Worm (Caenorhabditis elegans) whole organism, mixed stage, embryonic: ENCODE data around the gene cox-6C.

ENCODE experiments used
- M03D4.4 ChIP-seq: sonication (generic microtip); optimal IDR thresholded peaks from 2 replicates; lab custom pipeline; 2017; ENCODE audit warnings: mild to moderate bottlenecking, missing genetic modification characterization, missing compliant biosample characterization
- bed-3 ChIP-seq: fragments of 200-800 bp; sonication (Bioruptor generic); optimal IDR thresholded peaks from 3 replicates; lab custom pipeline; 2018; ENCODE audit warnings: mild to moderate bottlenecking, missing genetic modification characterization, moderate library complexity, missing compliant biosample characterization
- blmp-1 ChIP-seq: fragments of 150-350 bp; optimal IDR thresholded peaks from 2 replicates; lab custom pipeline; 2014; ENCODE audit warnings: missing biosample characterization, missing genetic modification characterization
- ceh-39 ChIP-seq: fragments of 150-350 bp; optimal IDR thresholded peaks from 2 replicates; lab custom pipeline; 2014; ENCODE audit warnings: missing biosample characterization, missing genetic modification characterization
- ceh-43 ChIP-seq: fragments of 200-800 bp; sonication (Bioruptor generic); optimal IDR thresholded peaks from 2 replicates; lab custom pipeline; 2018; ENCODE audit warnings: mild to moderate bottlenecking, missing genetic modification characterization, moderate library complexity, missing compliant biosample characterization
- ceh-83 ChIP-seq: fragments of 200-800 bp; sonication (Bioruptor generic); optimal IDR thresholded peaks from 2 replicates; lab custom pipeline; 2018; ENCODE audit warnings: mild to moderate bottlenecking, missing genetic modification characterization, missing compliant biosample characterization
- ces-1 ChIP-seq: fragments of 150-350 bp; optimal IDR thresholded peaks from 2 replicates; lab custom pipeline; 2014; ENCODE audit warnings: missing biosample characterization, missing genetic modification reagents, missing genetic modification characterization
- cnd-1 ChIP-seq: fragments of 200-800 bp; sonication (Bioruptor generic); optimal IDR thresholded peaks from 2 replicates; lab custom pipeline; 2018; ENCODE audit warnings: mild to moderate bottlenecking, missing genetic modification characterization, missing compliant biosample characterization
- drap-1 ChIP-seq: fragments of 200-800 bp; sonication (Bioruptor generic); optimal IDR thresholded peaks from 3 replicates; lab custom pipeline; 2018; ENCODE audit warnings: mild to moderate bottlenecking, missing genetic modification characterization, missing compliant biosample characterization
- elt-3 ChIP-seq: fragments of 150-350 bp; optimal IDR thresholded peaks from 2 replicates; lab custom pipeline; 2014; ENCODE audit warnings: missing biosample characterization, missing genetic modification characterization
- flh-1 ChIP-seq: fragments of 200-800 bp; sonication (Bioruptor generic); optimal IDR thresholded peaks from 2 replicates; lab custom pipeline; 2018; ENCODE audit warnings: mild to moderate bottlenecking, missing genetic modification characterization, moderate library complexity, missing compliant biosample characterization
- ham-2 ChIP-seq: fragments of 200-800 bp; sonication (Bioruptor generic); optimal IDR thresholded peaks from 2 replicates; lab custom pipeline; 2018; ENCODE audit warnings: mild to moderate bottlenecking, missing genetic modification characterization, missing compliant biosample characterization
- hlh-1 ChIP-seq: fragments of 150-350 bp; optimal IDR thresholded peaks from 2 replicates; lab custom pipeline; 2014; ENCODE audit warnings: missing biosample characterization, missing genetic modification reagents, missing genetic modification characterization
- lin-13 ChIP-seq: fragments of 150-350 bp; optimal IDR thresholded peaks from 2 replicates; lab custom pipeline; 2014; ENCODE audit warnings: missing biosample characterization, missing genetic modification characterization
- lin-32 ChIP-seq: fragments of 200-800 bp; sonication (Bioruptor generic); optimal IDR thresholded peaks from 2 replicates; lab custom pipeline; 2018; ENCODE audit warnings: mild to moderate bottlenecking, missing genetic modification characterization, missing compliant biosample characterization
- lsy-2 ChIP-seq: fragments of 150-350 bp; optimal IDR thresholded peaks from 2 replicates; lab custom pipeline; 2014; ENCODE audit warnings: missing biosample characterization, missing genetic modification characterization
- mab-5 ChIP-seq: fragments of 150-350 bp; optimal IDR thresholded peaks from 2 replicates; lab custom pipeline; 2014; ENCODE audit warnings: missing biosample characterization, missing genetic modification characterization
- mep-1 ChIP-seq: fragments of 150-350 bp; optimal IDR thresholded peaks from 2 replicates; lab custom pipeline; 2017; ENCODE audit warnings: missing biosample characterization, missing genetic modification reagents, missing genetic modification characterization, inconsistent platforms
- mls-2 ChIP-seq: sonication (generic microtip); optimal IDR thresholded peaks from 2 replicates; lab custom pipeline; 2016; ENCODE audit warnings: mild to moderate bottlenecking, missing genetic modification characterization, moderate library complexity, missing compliant biosample characterization
- nhr-2 ChIP-seq: fragments of 150-350 bp; optimal IDR thresholded peaks from 2 replicates; lab custom pipeline; 2014; ENCODE audit warnings: missing biosample characterization, missing genetic modification characterization
- nhr-237 ChIP-seq: fragments of 150-350 bp; optimal IDR thresholded peaks from 2 replicates; lab custom pipeline; 2014; ENCODE audit warnings: missing biosample characterization, missing genetic modification characterization
- nhr-28 ChIP-seq: fragments of 150-350 bp; optimal IDR thresholded peaks from 2 replicates; lab custom pipeline; 2014; ENCODE audit warnings: missing biosample characterization, missing genetic modification characterization
- nhr-76 ChIP-seq: sonication (generic microtip); optimal IDR thresholded peaks from 2 replicates; lab custom pipeline; 2017; ENCODE audit warnings: missing biosample characterization, missing genetic modification characterization
- pha-4 ChIP-seq: fragments of 150-350 bp; optimal IDR thresholded peaks from 2 replicates; lab custom pipeline; 2018; ENCODE audit warnings: missing biosample characterization, missing genetic modification reagents, missing genetic modification characterization
- sem-2 ChIP-seq: fragments of 200-800 bp; sonication (Bioruptor generic); optimal IDR thresholded peaks from 2 replicates; lab custom pipeline; 2018; ENCODE audit warnings: mild to moderate bottlenecking, missing genetic modification characterization, missing compliant biosample characterization
- snpc-4 ChIP-seq: fragments of 150-350 bp; optimal IDR thresholded peaks from 2 replicates; lab custom pipeline; 2014; ENCODE audit warnings: missing biosample characterization, missing genetic modification characterization
- sptf-1 ChIP-seq: sonication (generic microtip); optimal IDR thresholded peaks from 2 replicates; lab custom pipeline; 2017; ENCODE audit warnings: mild to moderate bottlenecking, missing genetic modification characterization, moderate library complexity, missing compliant biosample characterization
- tbx-8 ChIP-seq: fragments of 200-800 bp; sonication (Bioruptor generic); optimal IDR thresholded peaks from 2 replicates; lab custom pipeline; 2018; ENCODE audit warnings: mild to moderate bottlenecking, missing genetic modification characterization, moderate library complexity, missing compliant biosample characterization
- unc-120 ChIP-seq: sonication (generic microtip); optimal IDR thresholded peaks from 2 replicates; lab custom pipeline; 2017; ENCODE audit warnings: missing genetic modification characterization, missing compliant biosample characterization; ENCODE audit not compliant: poor library complexity, severe bottlenecking
- unc-39 ChIP-seq: fragments of 150-350 bp; optimal IDR thresholded peaks from 2 replicates; lab custom pipeline; 2014; ENCODE audit warnings: missing biosample characterization, missing genetic modification characterization
- zip-8 ChIP-seq: fragments of 150-350 bp; optimal IDR thresholded peaks from 2 replicates; lab custom pipeline; 2014; ENCODE audit warnings: missing biosample characterization, missing genetic modification characterization
- ztf-11 ChIP-seq: fragments of 150-350 bp; optimal IDR thresholded peaks from 2 replicates; lab custom pipeline; 2014; ENCODE audit warnings: missing biosample characterization, missing genetic modification characterization

Gene cox-6C

DNA sequence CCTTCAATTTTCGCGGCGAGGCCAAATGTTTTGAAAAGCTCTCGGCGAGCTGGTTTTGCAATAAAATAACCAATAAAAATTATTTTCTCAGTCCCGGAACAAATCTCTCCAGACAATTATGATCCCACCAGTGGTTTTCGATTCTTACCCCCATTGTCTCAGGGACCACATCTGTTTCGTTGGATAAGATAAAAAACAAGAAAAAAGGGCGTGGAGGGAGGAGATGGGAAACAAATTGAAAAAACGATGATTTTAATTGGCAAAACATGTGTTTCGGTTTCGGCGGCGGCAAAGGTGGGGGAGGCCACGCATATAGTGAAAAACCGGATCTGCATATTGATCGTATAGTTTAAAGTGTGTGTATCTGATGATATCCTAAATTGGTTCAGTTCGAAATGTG is 45.6 kb upstream of the cox-6C start:
- TF ChIP-seq unc-120 (tag; lab: Kevin White, UChicago): no peak
- TF ChIP-seq lin-32 (GFP tag; lab: Kevin White, UChicago): no peak
- no peak for TF ChIP-seq hlh-1 (tag; lab: Kevin White, UChicago)
- TF ChIP-seq ceh-39 (tag; lab: Kevin White, UChicago): no peak
- TF ChIP-seq M03D4.4 (tag; lab: Kevin White, UChicago): no peak
- TF ChIP-seq zip-8 (tag; lab: Kevin White, UChicago): no peak
- no peak for TF ChIP-seq sem-2 (GFP tag; lab: Kevin White, UChicago)
- no peak for TF ChIP-seq ceh-43 (GFP tag; lab: Kevin White, UChicago)
- TF ChIP-seq snpc-4: no peak
- TF ChIP-seq lin-13: no peak
- no peak for TF ChIP-seq nhr-237 (tag; lab: Kevin White, UChicago)
- TF ChIP-seq mep-1 (tag; lab: Kevin White, UChicago): no peak
- TF ChIP-seq nhr-76 (tag; lab: Kevin White, UChicago): no peak
- no peak for TF ChIP-seq flh-1 (GFP tag; lab: Kevin White, UChicago)
- TF ChIP-seq pha-4 (tag; lab: Kevin White, UChicago): no peak
- TF ChIP-seq mls-2 (tag; lab: Kevin White, UChicago): no peak
- no peak for TF ChIP-seq ham-2 (GFP tag; lab: Kevin White, UChicago)
- TF ChIP-seq, all 35 proteins: peak for 0

DNA sequence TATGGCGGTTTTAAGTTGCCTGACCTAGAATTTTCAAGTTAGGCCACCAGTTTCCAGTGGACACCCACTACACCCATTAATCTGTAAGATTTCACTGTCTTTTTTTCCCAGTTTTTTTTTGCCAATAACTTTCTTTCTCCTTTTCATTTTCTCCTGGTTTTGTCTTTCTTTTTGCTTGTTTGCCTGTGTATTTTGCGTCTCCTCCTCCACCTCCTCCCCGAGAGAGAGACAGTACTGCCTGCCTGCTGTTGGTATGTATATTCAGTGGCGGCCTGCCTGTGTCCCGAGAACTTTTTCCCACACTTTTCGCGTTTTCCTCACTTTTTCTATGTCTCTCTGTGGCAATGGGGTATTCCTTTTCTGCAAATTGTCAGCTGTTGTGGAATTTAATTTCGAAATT is 45.1 kb upstream of the cox-6C start:
- no peak for TF ChIP-seq ces-1 (GFP tag; lab: Kevin White, UChicago)
- TF ChIP-seq mab-5 (tag; lab: Kevin White, UChicago): no peak
- TF ChIP-seq nhr-28: no peak
- TF ChIP-seq nhr-237 (tag; lab: Kevin White, UChicago): no peak
- no peak for TF ChIP-seq cnd-1 (tag; lab: Kevin White, UChicago)
- no peak for TF ChIP-seq mls-2 (tag; lab: Kevin White, UChicago)
- no peak for TF ChIP-seq zip-8 (tag; lab: Kevin White, UChicago)
- TF ChIP-seq elt-3 (tag; lab: Kevin White, UChicago): no peak
- TF ChIP-seq bed-3 (GFP tag; lab: Kevin White, UChicago): no peak
- TF ChIP-seq ceh-83: no peak
- TF ChIP-seq sem-2 (GFP tag; lab: Kevin White, UChicago): no peak
- TF ChIP-seq hlh-1 (tag; lab: Kevin White, UChicago): no peak
- TF ChIP-seq ceh-39 (tag; lab: Kevin White, UChicago): no peak
- no peak for TF ChIP-seq drap-1 (GFP tag; lab: Kevin White, UChicago)
- no peak for TF ChIP-seq lsy-2 (tag; lab: Kevin White, UChicago)
- no peak for TF ChIP-seq blmp-1 (tag; lab: Kevin White, UChicago)
- TF ChIP-seq ham-2 (GFP tag; lab: Kevin White, UChicago): no peak
- TF ChIP-seq snpc-4: no peak

- no peak for TF ChIP-seq snpc-4
- TF ChIP-seq lin-32 (GFP tag; lab: Kevin White, UChicago): no peak
- no peak for TF ChIP-seq bed-3 (GFP tag; lab: Kevin White, UChicago)
- no peak for TF ChIP-seq hlh-1 (tag; lab: Kevin White, UChicago)
- TF ChIP-seq lsy-2 (tag; lab: Kevin White, UChicago): no peak
- TF ChIP-seq unc-39 (tag; lab: Kevin White, UChicago): no peak
Observed at ce11 chrIV:82309-82708, 44.2 kb upstream of the cox-6C start.

ce11 chrIV:86744-87143 is 39.8 kb upstream of the cox-6C start:
- TF ChIP-seq ztf-11 (tag; lab: Kevin White, UChicago): no peak
- TF ChIP-seq sptf-1 (tag; lab: Kevin White, UChicago): no peak
- TF ChIP-seq nhr-2 (tag; lab: Kevin White, UChicago): no peak
- no peak for TF ChIP-seq mab-5 (tag; lab: Kevin White, UChicago)

DNA sequence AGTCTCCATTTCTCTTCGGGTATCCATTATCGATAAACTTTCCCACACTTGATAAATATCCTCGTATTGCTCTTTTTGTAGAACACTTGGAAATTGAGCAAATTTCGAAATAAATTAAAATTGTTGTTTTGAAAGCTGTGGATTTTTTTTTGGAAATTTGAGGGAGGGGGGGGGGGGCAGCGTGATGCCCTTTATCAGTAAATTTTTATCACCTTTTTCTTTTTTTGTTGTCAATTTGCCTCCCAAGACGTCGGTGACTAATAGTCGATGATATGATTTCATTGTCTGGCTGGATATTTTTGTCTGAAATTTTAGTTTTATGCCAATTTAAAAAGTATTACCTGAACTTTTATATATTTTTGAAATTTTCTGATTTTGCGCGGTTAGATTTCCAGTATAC is 36.5 kb upstream of the cox-6C start, which contains the start of gene scl-23:
Gene scl-23, minus strand, starts transcription at position 101 of the 400 bp plus-strand sequence.
- TF ChIP-seq ham-2 (GFP tag; lab: Kevin White, UChicago): no peak
- TF ChIP-seq ceh-39 (tag; lab: Kevin White, UChicago): no peak
- TF ChIP-seq hlh-1 (tag; lab: Kevin White, UChicago): no peak
- TF ChIP-seq bed-3 (GFP tag; lab: Kevin White, UChicago): no peak
- TF ChIP-seq tbx-8 (GFP tag; lab: Kevin White, UChicago): no peak
- TF ChIP-seq M03D4.4 (tag; lab: Kevin White, UChicago): no peak
- TF ChIP-seq mep-1 (tag; lab: Kevin White, UChicago): no peak
- no peak for TF ChIP-seq snpc-4
- TF ChIP-seq pha-4 (tag; lab: Kevin White, UChicago): no peak
- TF ChIP-seq mab-5 (tag; lab: Kevin White, UChicago): no peak
